Worm (Caenorhabditis elegans): ENCODE measurements around the gene puf-3.

- TF ChIP-seq T22C8.4 (GFP tag; IDR thresholded peaks at IDR 0.05) (no peak), med-1 (GFP tag; optimal IDR thresholded peaks at IDR 0.05; ENCODE audit: insufficient read depth) (no peak)
These were observed 6.8 kb downstream of the puf-3 start, which contains the start of gene seld-1 for ce11 chrIV:13505144-13505543.
